Fruit fly (Drosophila melanogaster): ENCODE data around the gene CG31674.

Gene CG31674

DNA sequence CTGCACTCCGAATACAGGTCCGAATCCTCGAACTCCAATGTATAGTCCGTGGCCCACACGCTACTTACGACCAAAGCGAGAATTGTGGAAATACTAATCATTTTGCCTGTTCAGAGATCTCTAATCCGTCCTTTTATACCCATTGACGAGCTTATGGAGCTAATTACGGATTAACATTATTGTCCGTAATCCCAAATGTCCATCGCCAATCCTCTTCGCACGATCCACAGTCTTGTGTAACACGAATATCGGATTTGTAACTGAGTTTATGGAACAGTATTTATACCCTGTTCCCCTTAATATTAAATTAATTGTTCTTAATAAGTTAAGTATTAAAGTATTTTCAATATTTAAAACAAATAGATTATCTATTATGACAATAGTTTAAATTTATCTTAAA lies 12.6 kb upstream of the CG31674 start, which contains the start of gene CheB38a:
Gene CheB38a, minus strand, starts transcription at position 101 of the 400 bp plus-strand sequence.
- TF ChIP-seq CG12104 (GFP tag; optimal IDR thresholded peaks at IDR 0.05) (no peak), CG12155 (GFP tag; optimal IDR thresholded peaks at IDR 0.05) (no peak), Spps (tag; optimal IDR thresholded peaks at IDR 0.05) (no peak), stwl (tag; optimal IDR thresholded peaks at IDR 0.05) (no peak), CG10321 (GFP tag; IDR thresholded peaks at IDR 0.05) (no peak)

DNA sequence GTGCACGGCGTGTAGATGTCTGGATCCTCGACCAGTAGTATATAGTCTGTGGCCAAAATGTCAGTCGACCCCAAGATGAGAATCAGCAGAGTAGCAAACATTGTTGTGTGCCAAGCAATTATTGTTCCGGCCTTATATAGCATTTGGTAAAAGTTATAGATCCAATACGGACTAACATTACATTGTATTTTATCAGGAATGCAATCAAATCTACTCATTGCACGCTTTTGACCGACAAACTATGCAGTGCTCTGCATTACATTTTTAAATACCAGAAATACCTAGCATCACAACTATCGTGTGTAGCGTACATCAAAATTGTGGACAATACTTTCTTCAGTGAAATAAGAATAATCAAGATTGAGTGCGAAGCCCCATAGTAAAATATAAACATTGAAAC lies 10.3 kb upstream of the CG31674 start, which contains the start of gene CheB38c:
Gene CheB38c, minus strand, starts transcription at position 101 of the 400 bp plus-strand sequence.
- TF ChIP-seq CG9437 (GFP tag; optimal IDR thresholded peaks at IDR 0.05) (no peak), CG4328 (GFP tag; optimal IDR thresholded peaks at IDR 0.05) (no peak), ato (GFP tag; IDR thresholded peaks at IDR 0.05; ENCODE audit: partially characterized antibody) (no peak)

DNA sequence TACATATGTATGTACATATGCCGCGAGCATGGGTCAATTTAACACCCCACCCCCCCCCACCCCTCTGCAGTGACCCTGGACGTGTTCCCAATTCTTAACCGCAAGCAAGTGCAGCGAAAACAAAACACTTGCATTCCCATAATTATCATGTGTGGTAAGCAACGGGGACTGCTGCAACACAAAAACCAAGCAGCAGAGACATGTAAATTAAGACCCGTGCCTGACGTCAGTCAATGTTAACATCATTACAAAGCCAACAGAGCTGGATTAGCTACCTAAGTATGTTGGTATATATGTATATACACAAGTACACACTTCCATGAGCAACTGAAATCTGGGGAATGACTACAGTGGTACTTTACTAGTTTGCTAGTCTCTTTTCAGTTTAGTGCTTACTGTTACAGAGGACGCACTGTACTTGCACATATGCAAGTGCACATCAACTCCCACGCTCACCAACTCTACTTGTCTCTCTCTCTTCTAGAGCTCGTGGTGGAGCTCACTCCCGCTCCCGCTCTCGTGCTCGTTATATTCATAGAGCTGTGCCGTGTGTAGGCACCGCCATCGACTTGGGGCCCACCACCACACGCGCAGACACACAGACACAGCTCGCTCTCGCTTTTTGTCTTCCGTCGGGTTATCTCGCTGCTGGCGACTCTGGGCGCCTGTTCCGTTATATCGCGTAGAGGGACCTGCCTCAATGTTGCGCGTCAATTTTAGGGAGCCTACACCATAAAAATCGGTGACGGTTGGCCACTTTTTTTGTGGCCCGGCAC lies 9.6 kb upstream of the CG31674 start:
- TF ChIP-seq CG4820 (GFP tag; optimal IDR thresholded peaks at IDR 0.05) (no peak), CG9932 (GFP tag; IDR thresholded peaks at IDR 0.05) (no peak), seq (GFP tag; IDR thresholded peaks at IDR 0.05) (no peak), caup (GFP tag; optimal IDR thresholded peaks at IDR 0.05; ENCODE audit: severe bottlenecking) (no peak), D19B (GFP tag; optimal IDR thresholded peaks at IDR 0.05) (no peak), nerfin-2 (GFP tag; IDR thresholded peaks at IDR 0.05; ENCODE audit: partially characterized antibody) (no peak), en (GFP tag; optimal IDR thresholded peaks at IDR 0.05) (no peak), BtbVII (GFP tag; optimal IDR thresholded peaks at IDR 0.05) (no peak), CG1529 (GFP tag; optimal IDR thresholded peaks at IDR 0.05) (no peak), Oaz (GFP tag; IDR thresholded peaks at IDR 0.05) (no peak), btn (GFP tag; optimal IDR thresholded peaks at IDR 0.05) (no peak), Atf6 (GFP tag; IDR thresholded peaks at IDR 0.05) (no peak; the same call in 1 of the 2 replicates), Med (GFP tag) (peak; percentile 87), CG17359 (tag; optimal IDR thresholded peaks at IDR 0.05) (peak; percentile 44), CG10209 (GFP tag; optimal IDR thresholded peaks at IDR 0.05) (no peak), CG4707 (GFP tag; optimal IDR thresholded peaks at IDR 0.05) (no peak), CG14710 (tag; optimal IDR thresholded peaks at IDR 0.05) (peak; percentile 11), Camta (GFP tag; optimal IDR thresholded peaks at IDR 0.05) (no peak), Mad (GFP tag; optimal IDR thresholded peaks at IDR 0.05) (peak; percentile 25), CG15696 (tag; optimal IDR thresholded peaks at IDR 0.05) (no peak), CG1603 (tag; optimal IDR thresholded peaks at IDR 0.05) (no peak), unc-4 (GFP tag; IDR thresholded peaks at IDR 0.05; ENCODE audit: partially characterized antibody) (peak; percentile 60), CG9609 (GFP tag; optimal IDR thresholded peaks at IDR 0.05) (no peak), lilli (GFP tag; optimal IDR thresholded peaks at IDR 0.05) (no peak), ttk (GFP tag; IDR thresholded peaks at IDR 0.05) (no peak), Doc2 (GFP tag; IDR thresholded peaks at IDR 0.05) (no peak), CG17802 (tag; optimal IDR thresholded peaks at IDR 0.05) (peak; percentile 94), slp2 (GFP tag; optimal IDR thresholded peaks at IDR 0.05) (no peak), gt (GFP tag; IDR thresholded peaks at IDR 0.05) (no peak), CG9727 (GFP tag; optimal IDR thresholded peaks at IDR 0.05) (no peak), ara (GFP tag; IDR thresholded peaks at IDR 0.05) (no peak), Lhr (GFP tag; optimal IDR thresholded peaks at IDR 0.05) (peak; percentile 23), CG14050 (GFP tag; IDR thresholded peaks at IDR 0.05) (no peak), lola (GFP tag; optimal IDR thresholded peaks at IDR 0.05) (no peak), CG31365 (tag; optimal IDR thresholded peaks at IDR 0.05) (no peak), pros (GFP tag; optimal IDR thresholded peaks at IDR 0.05) (peak; percentile 94), CG15514 (GFP tag; optimal IDR thresholded peaks at IDR 0.05) (no peak), psq (GFP tag; optimal IDR thresholded peaks at IDR 0.05) (no peak)

All from whole organism, embryonic.